Fruit fly (Drosophila melanogaster) whole organism, embryonic: ENCODE data around the gene CG5290.

Source experiments
- Abd-B ChIP-seq: fragments of 200-800 bp; sonication (Bioruptor generic); optimal IDR thresholded peaks from 2 replicates; lab custom pipeline; 2018; ENCODE audit warnings: missing biosample characterization, mild to moderate bottlenecking, missing genetic modification characterization, moderate library complexity
- Awh ChIP-seq: fragments of 200-800 bp; sonication (Bioruptor generic); IDR thresholded peaks from 2 replicates; pipeline ENCODE4, ENCODE4 v1.3.6; 2022; ENCODE audit warnings: missing biosample characterization, missing genetic modification characterization
- Bdp1 ChIP-seq: fragments of 200-800 bp; sonication (Bioruptor generic); optimal IDR thresholded peaks from 3 replicates; lab custom pipeline; 2016; ENCODE audit warnings: missing biosample characterization, missing genetic modification characterization
- CG11504 ChIP-seq: fragments of 200-800 bp; sonication (Bioruptor generic); optimal IDR thresholded peaks from 3 replicates; lab custom pipeline; 2019; ENCODE audit warnings: missing biosample characterization, mild to moderate bottlenecking, missing genetic modification characterization, moderate library complexity
- CG14965 ChIP-seq: fragments of 200-800 bp; sonication (Bioruptor generic); optimal IDR thresholded peaks from 2 replicates; lab custom pipeline; 2016; ENCODE audit warnings: missing biosample characterization, missing genetic modification characterization, borderline replicate concordance
- CG1603 ChIP-seq: fragments of 200-800 bp; sonication (Bioruptor generic); optimal IDR thresholded peaks from 2 replicates; lab custom pipeline; 2019; ENCODE audit warnings: missing biosample characterization, mild to moderate bottlenecking, missing genetic modification characterization, moderate library complexity
- CG16779 ChIP-seq: fragments of 200-800 bp; sonication (Bioruptor generic); IDR thresholded peaks from 2 replicates; pipeline ENCODE4 v1.3.6; 2022; ENCODE audit warnings: missing biosample characterization, missing genetic modification characterization
- CG17912 ChIP-seq: fragments of 200-800 bp; sonication (Bioruptor generic); optimal IDR thresholded peaks from 2 replicates; lab custom pipeline; 2018; ENCODE audit warnings: missing biosample characterization, mild to moderate bottlenecking, missing genetic modification characterization
- CG2120 ChIP-seq: fragments of 200-800 bp; sonication (Bioruptor generic); optimal IDR thresholded peaks from 3 replicates; lab custom pipeline; 2016; ENCODE audit warnings: missing biosample characterization, missing genetic modification characterization
- CG2678 ChIP-seq: fragments of 200-800 bp; sonication (Bioruptor generic); optimal IDR thresholded peaks from 3 replicates; lab custom pipeline; 2019; ENCODE audit warnings: missing biosample characterization, mild to moderate bottlenecking, missing genetic modification characterization, moderate library complexity
- CG31365 ChIP-seq: fragments of 200-800 bp; sonication (Bioruptor generic); optimal IDR thresholded peaks from 2 replicates; lab custom pipeline; 2018; ENCODE audit warnings: missing biosample characterization, mild to moderate bottlenecking, missing genetic modification characterization
- CG34376 ChIP-seq: fragments of 200-800 bp; sonication (Bioruptor generic); optimal IDR thresholded peaks from 2 replicates; lab custom pipeline; 2018; ENCODE audit warnings: missing biosample characterization, mild to moderate bottlenecking, missing genetic modification characterization
- CG3847 ChIP-seq: fragments of 200-800 bp; sonication (Bioruptor generic); IDR thresholded peaks from 2 replicates; pipeline ENCODE4 v1.3.6; 2022; ENCODE audit warnings: missing biosample characterization, missing genetic modification characterization
- CG3995 ChIP-seq: fragments of 200-800 bp; sonication (Bioruptor generic); optimal IDR thresholded peaks from 3 replicates; lab custom pipeline; 2016; ENCODE audit warnings: missing biosample characterization, missing genetic modification characterization
- CG4424 ChIP-seq: fragments of 200-800 bp; sonication (Bioruptor generic); optimal IDR thresholded peaks from 3 replicates; lab custom pipeline; 2016; ENCODE audit warnings: missing biosample characterization, missing genetic modification characterization
- CG6683 ChIP-seq: fragments of 200-800 bp; sonication (Bioruptor generic); optimal IDR thresholded peaks from 2 replicates; lab custom pipeline; 2017; ENCODE audit warnings: missing biosample characterization, mild to moderate bottlenecking, missing genetic modification characterization, missing genetic modification reagents
- CHES-1-like ChIP-seq: fragments of 200-800 bp; sonication (Bioruptor generic); optimal IDR thresholded peaks from 2 replicates; lab custom pipeline; 2016; ENCODE audit warnings: missing biosample characterization, missing genetic modification characterization
- Camta ChIP-seq: fragments of 200-800 bp; sonication (Bioruptor generic); optimal IDR thresholded peaks from 2 replicates; lab custom pipeline; 2016; ENCODE audit warnings: missing biosample characterization, missing genetic modification characterization
- Dad ChIP-seq: fragments of 200-800 bp; sonication (Bioruptor generic); optimal IDR thresholded peaks from 3 replicates; lab custom pipeline; 2016; ENCODE audit warnings: missing biosample characterization, missing genetic modification characterization
- Drgx ChIP-seq: fragments of 200-800 bp; sonication (Bioruptor generic); IDR thresholded peaks from 2 replicates; pipeline ENCODE4 v1.3.6; 2022; ENCODE audit warnings: missing biosample characterization, missing genetic modification characterization
- E2f2 ChIP-seq: fragments of 200-800 bp; sonication (Bioruptor generic); IDR thresholded peaks from 2 replicates; pipeline ENCODE4 v1.3.6; 2022; ENCODE audit warnings: missing biosample characterization, missing genetic modification characterization
- HHEX ChIP-seq: fragments of 200-800 bp; sonication (Bioruptor generic); optimal IDR thresholded peaks from 3 replicates; lab custom pipeline; 2017; ENCODE audit warnings: missing biosample characterization, mild to moderate bottlenecking, missing genetic modification characterization, missing genetic modification reagents
- Lhr ChIP-seq: fragments of 200-800 bp; sonication (Bioruptor generic); optimal IDR thresholded peaks from 3 replicates; lab custom pipeline; 2017; ENCODE audit warnings: mild to moderate bottlenecking, missing biosample characterization, missing genetic modification reagents, missing genetic modification characterization
- MBD-R2 ChIP-seq: fragments of 200-800 bp; sonication (Bioruptor generic); IDR thresholded peaks from 2 replicates; pipeline ENCODE4 v1.3.6; 2022; ENCODE audit warnings: missing biosample characterization, missing genetic modification characterization
- Mes4 ChIP-seq: fragments of 200-800 bp; sonication (Bioruptor generic); optimal IDR thresholded peaks from 2 replicates; lab custom pipeline; 2016; ENCODE audit warnings: missing biosample characterization, missing genetic modification characterization
- NFAT ChIP-seq: fragments of 200-800 bp; sonication (Bioruptor generic); IDR thresholded peaks from 2 replicates; pipeline ENCODE4 v1.3.6; 2022; ENCODE audit warnings: missing biosample characterization, missing genetic modification characterization
- NfI ChIP-seq: fragments of 200-800 bp; sonication (Bioruptor generic); optimal IDR thresholded peaks from 3 replicates; lab custom pipeline; 2018; ENCODE audit warnings: missing biosample characterization, mild to moderate bottlenecking, missing genetic modification characterization, moderate library complexity
- Oaz ChIP-seq: fragments of 200-800 bp; sonication (Bioruptor generic); IDR thresholded peaks from 2 replicates; pipeline ENCODE4 v1.3.6; 2022; ENCODE audit warnings: missing biosample characterization, missing genetic modification characterization
- Oli ChIP-seq: fragments of 200-800 bp; sonication (Bioruptor generic); optimal IDR thresholded peaks from 2 replicates; lab custom pipeline; 2018; ENCODE audit warnings: missing biosample characterization, mild to moderate bottlenecking, missing genetic modification characterization, moderate library complexity
- Optix ChIP-seq: fragments of 200-800 bp; sonication (Bioruptor generic); IDR thresholded peaks from 3 replicates; pipeline ENCODE4 v1.3.6; 2022; ENCODE audit warnings: missing biosample characterization, missing genetic modification characterization
- Sry-δ ChIP-seq: fragments of 200-800 bp; sonication (Bioruptor generic); optimal IDR thresholded peaks from 2 replicates; lab custom pipeline; 2016; ENCODE audit warnings: missing biosample characterization, missing genetic modification characterization
- TFAM ChIP-seq: fragments of 200-800 bp; sonication (Bioruptor generic); optimal IDR thresholded peaks from 2 replicates; lab custom pipeline; 2017; ENCODE audit warnings: missing biosample characterization, missing genetic modification characterization, inconsistent platforms
- abd-A ChIP-seq: fragments of 200-800 bp; sonication (Bioruptor generic); optimal IDR thresholded peaks from 3 replicates; lab custom pipeline; 2019; ENCODE audit warnings: missing biosample characterization, mild to moderate bottlenecking, missing genetic modification characterization, moderate library complexity
- aop ChIP-seq: fragments of 200-800 bp; sonication (Bioruptor generic); IDR thresholded peaks from 2 replicates; pipeline ENCODE4 v1.3.6; 2022; ENCODE audit warnings: missing biosample characterization, missing genetic modification characterization
- ara ChIP-seq: fragments of 200-800 bp; sonication (Bioruptor generic); IDR thresholded peaks from 2 replicates; pipeline ENCODE4 v1.3.6; 2022; ENCODE audit warnings: missing biosample characterization, missing genetic modification characterization
- cato ChIP-seq: fragments of 200-800 bp; sonication (Bioruptor generic); optimal IDR thresholded peaks from 2 replicates; lab custom pipeline; 2016; ENCODE audit warnings: missing biosample characterization, missing genetic modification characterization, borderline replicate concordance
- dpn ChIP-seq, 2 experiments: fragments of 200-800 bp; sonication (Bioruptor generic); optimal IDR thresholded peaks; 3 replicates each; lab custom pipeline; 2016; ENCODE audit warnings: missing biosample characterization in 2 of 2, missing genetic modification characterization in 2 of 2
- jing ChIP-seq: fragments of 200-800 bp; sonication (Bioruptor generic); optimal IDR thresholded peaks from 2 replicates; lab custom pipeline; 2018; ENCODE audit warnings: missing biosample characterization, mild to moderate bottlenecking, missing genetic modification characterization
- lbe ChIP-seq: fragments of 200-800 bp; sonication (Bioruptor generic); optimal IDR thresholded peaks from 2 replicates; lab custom pipeline; 2016; ENCODE audit warnings: missing biosample characterization, mild to moderate bottlenecking, missing genetic modification characterization
- lola ChIP-seq, 3 experiments: fragments of >200 bp in 2 of 3; fragments of 200-800 bp in 1 of 3; sonication (Bioruptor generic) in 1 of 3; optimal IDR thresholded peaks; 2 replicates each; lab custom pipeline; 2017 to 2019; ENCODE audit warnings: missing biosample characterization in 3 of 3, missing genetic modification characterization in 3 of 3, mild to moderate bottlenecking in 1 of 3, moderate library complexity in 1 of 3
- mirr ChIP-seq: fragments of 200-800 bp; sonication (Bioruptor generic); optimal IDR thresholded peaks from 3 replicates; lab custom pipeline; 2018; ENCODE audit warnings: missing biosample characterization, mild to moderate bottlenecking, missing genetic modification characterization
- nom ChIP-seq: fragments of 200-800 bp; sonication (Bioruptor generic); optimal IDR thresholded peaks from 2 replicates; lab custom pipeline; 2017; ENCODE audit warnings: missing biosample characterization, missing genetic modification characterization, mild to moderate bottlenecking, moderate library complexity, missing genetic modification reagents
- sd ChIP-seq: fragments of 200-800 bp; sonication (Bioruptor generic); optimal IDR thresholded peaks from 3 replicates; lab custom pipeline; 2018; ENCODE audit warnings: missing biosample characterization, mild to moderate bottlenecking, missing genetic modification characterization, moderate library complexity
- sens ChIP-seq: fragments of 200-800 bp; sonication (Bioruptor generic); peaks from one replicate; lab custom pipeline; 2016; ENCODE audit warnings: missing biosample characterization, missing genetic modification characterization
- seq ChIP-seq: fragments of 200-800 bp; sonication (Bioruptor generic); IDR thresholded peaks from 2 replicates; pipeline ENCODE4 v1.3.6; 2022; ENCODE audit warnings: missing biosample characterization, missing genetic modification characterization
- sisA ChIP-seq: fragments of 200-800 bp; sonication (Bioruptor generic); IDR thresholded peaks from 2 replicates; pipeline ENCODE4 v1.3.6; 2022; ENCODE audit warnings: missing biosample characterization, missing genetic modification characterization
- tin ChIP-seq: fragments of 200-800 bp; sonication (Bioruptor generic); optimal IDR thresholded peaks from 3 replicates; lab custom pipeline; 2016; ENCODE audit warnings: missing biosample characterization, missing genetic modification characterization
- ttk ChIP-seq: fragments of 200-800 bp; sonication (Bioruptor generic); IDR thresholded peaks from 2 replicates; pipeline ENCODE4 v2.1.2; 2022; ENCODE audit warnings: missing biosample characterization, missing genetic modification characterization
- tx ChIP-seq: fragments of 200-800 bp; sonication (Bioruptor generic); optimal IDR thresholded peaks from 2 replicates; lab custom pipeline; 2016; ENCODE audit warnings: missing biosample characterization, missing genetic modification characterization
- zen ChIP-seq: fragments of 200-800 bp; sonication (Bioruptor generic); optimal IDR thresholded peaks from 3 replicates; lab custom pipeline; 2018; ENCODE audit warnings: missing biosample characterization, mild to moderate bottlenecking, missing genetic modification characterization, moderate library complexity
- zfh1 ChIP-seq: fragments of 200-800 bp; sonication (Bioruptor generic); IDR thresholded peaks from 3 replicates; pipeline ENCODE4 v1.3.6; 2022; ENCODE audit warnings: missing biosample characterization, missing genetic modification characterization

Gene CG5290

DNA sequence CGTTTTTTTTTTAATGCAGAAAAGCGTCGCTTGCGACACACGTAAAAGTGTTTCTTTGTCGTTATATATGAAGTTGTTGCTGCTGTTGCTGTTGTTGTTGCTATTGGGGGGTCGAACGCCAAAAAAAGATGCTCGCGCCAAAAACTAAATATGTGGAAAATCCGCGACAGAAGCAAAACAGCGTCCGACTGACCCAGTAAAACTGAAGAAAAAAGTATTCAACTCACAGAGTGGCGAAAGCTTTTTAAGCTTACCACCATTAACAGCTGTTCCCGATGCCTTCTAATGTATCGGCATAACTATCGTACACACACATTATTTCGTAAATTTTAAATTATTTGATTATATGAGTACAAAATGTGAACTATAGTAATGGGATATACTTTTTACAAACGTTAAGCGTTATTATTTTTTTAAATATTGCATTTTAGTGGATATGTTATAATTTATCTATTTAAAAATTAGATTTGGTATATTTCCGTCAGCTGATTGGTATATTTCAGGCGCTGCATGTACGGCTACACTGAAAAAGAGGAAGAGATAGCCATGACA is 4.7 kb downstream of the CG5290 start, which contains the start of the genes Prestin and Wdr92 (continued):
- TF ChIP-seq jing (GFP tag; lab: Kevin White, UChicago) (no peak), Oaz (GFP tag; lab: Robert Waterston, UW) (no peak), Drgx (GFP tag; lab: Robert Waterston, UW) (peak; percentile 63), Sry-δ (GFP tag; lab: Kevin White, UChicago) (peak; percentile 51), zen (tag; lab: Kevin White, UChicago) (no peak), ttk (no peak), tin (GFP tag; lab: Kevin White, UChicago) (no peak), abd-A (tag; lab: Kevin White, UChicago) (peak; percentile 55), aop (GFP tag; lab: Robert Waterston, UW) (no peak), Abd-B (GFP tag; lab: Kevin White, UChicago) (no peak), CG16779 (GFP tag; lab: Robert Waterston, UW) (0 out of 2 replicates have a peak, but pooled peaks have one; percentile 40), CG3995 (GFP tag; lab: Kevin White, UChicago) (no peak), CHES-1-like (GFP tag; lab: Kevin White, UChicago) (peak; percentile 1), Lhr (GFP tag; lab: Kevin White, UChicago) (peak; percentile 44), CG1603 (tag; lab: Kevin White, UChicago) (no peak), dpn (GFP tag; optimal IDR thresholded peaks at IDR 0.05; lab: Kevin White, UChicago) (peak in 1 of 2 experiments; percentile 5), CG11504 (tag; lab: Kevin White, UChicago) (peak; percentile 17), sd (peak; percentile 48), CG31365 (tag; lab: Kevin White, UChicago) (peak; percentile 6), tx (no peak), NfI (GFP tag; lab: Kevin White, UChicago) (peak; percentile 1), Optix (GFP tag; lab: Robert Waterston, UW) (no peak), Mes4 (no peak), Camta (GFP tag; lab: Kevin White, UChicago) (no peak), CG17912 (GFP tag; lab: Kevin White, UChicago) (no peak), NFAT (GFP tag; lab: Robert Waterston, UW) (no peak), CG4424 (no peak), sens (GFP tag; lab: Kevin White, UChicago) (peak; percentile 77), Awh (peak; percentile 54; the same call in 1 of the 2 replicates), mirr (GFP tag; lab: Kevin White, UChicago) (peak; percentile 44), CG6683 (GFP tag; lab: Kevin White, UChicago) (no peak), cato (GFP tag; lab: Kevin White, UChicago) (no peak), HHEX (no peak), CG3847 (no peak), zfh1 (no peak), nom (peak; percentile 77), CG34376 (GFP tag; lab: Kevin White, UChicago) (peak; percentile 57), lbe (GFP tag; lab: Kevin White, UChicago) (peak; percentile 53), Bdp1 (GFP tag; lab: Kevin White, UChicago) (no peak), CG2120 (peak; percentile 36), Dad (GFP tag; lab: Kevin White, UChicago) (no peak), lola (GFP tag; optimal IDR thresholded peaks at IDR 0.05; lab: Kevin White, UChicago) (peak in 1 of 3 experiments; percentile 6), seq (0 out of 2 replicates have a peak, but pooled peaks have one; percentile 29), CG14965 (GFP tag; lab: Kevin White, UChicago) (no peak), MBD-R2 (peak; percentile 52), ara (GFP tag; lab: Robert Waterston, UW) (no peak), E2f2 (peak; percentile 51), CG2678 (tag; lab: Kevin White, UChicago) (peak; percentile 36), Oli (tag; lab: Kevin White, UChicago) (no peak), sisA (GFP tag; lab: Robert Waterston, UW) (no peak), TFAM (no peak)
